Worm (Caenorhabditis elegans): ENCODE data around the gene dph-5.

ce11 chrII:11384099-11384498, 34.1 kb downstream of the dph-5 start:
- no peak for TF ChIP-seq nhr-111 (GFP tag; optimal IDR thresholded peaks at IDR 0.05)
- TF ChIP-seq dmd-9 (GFP tag; IDR thresholded peaks at IDR 0.05), result no peak
- TF ChIP-seq lsy-2 (tag; optimal IDR thresholded peaks at IDR 0.05), result no peak
- no peak for TF ChIP-seq nhr-11 (tag; optimal IDR thresholded peaks at IDR 0.05)
- no peak for TF ChIP-seq ztf-11 (tag; optimal IDR thresholded peaks at IDR 0.05)
- no peak for TF ChIP-seq nhr-42 (GFP tag; IDR thresholded peaks at IDR 0.05)
- no peak for TF ChIP-seq T20F7.1 (GFP tag; optimal IDR thresholded peaks at IDR 0.05)
- TF ChIP-seq lin-15B (tag; optimal IDR thresholded peaks at IDR 0.05), result no peak
- no peak for TF ChIP-seq mdl-1 (tag; optimal IDR thresholded peaks at IDR 0.05)
- no peak for TF ChIP-seq lir-3 (tag; optimal IDR thresholded peaks at IDR 0.05)
- TF ChIP-seq fkh-10 (GFP tag; optimal IDR thresholded peaks at IDR 0.05), result no peak
- TF ChIP-seq unc-39 (tag; optimal IDR thresholded peaks at IDR 0.05), result no peak
- TF ChIP-seq ces-1 (GFP tag; optimal IDR thresholded peaks at IDR 0.05), result no peak

Measured in whole organism, L4 larva.